Worm (Caenorhabditis elegans): Measurements from ENCODE around the gene crh-1.

crh-1 gene

DNA sequence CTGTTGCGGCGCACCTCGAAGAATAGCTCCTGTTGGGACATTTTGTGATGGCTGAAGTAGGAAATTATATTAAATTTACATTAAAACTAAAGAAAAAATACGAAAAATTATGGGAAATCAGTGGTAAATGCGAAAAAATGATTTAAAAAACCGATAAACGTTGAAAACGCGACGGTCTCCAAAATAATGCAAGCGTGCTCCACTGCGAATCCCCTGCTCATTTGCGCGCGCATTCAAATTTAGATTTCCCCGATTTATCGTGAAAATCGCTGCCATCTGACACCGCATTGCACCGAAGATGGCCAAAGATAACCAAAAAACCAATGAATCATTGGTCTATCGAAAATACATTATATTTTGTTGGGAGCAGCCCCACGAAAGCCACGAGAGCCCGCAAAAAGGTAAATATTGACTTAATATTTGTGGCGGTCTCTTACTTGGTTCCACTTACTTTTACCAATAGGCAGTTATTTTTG lies 61.9 kb downstream of the crh-1 start, which contains the start of the genes elb-1 and Y41C4A.11 (continued):
- TF ChIP-seq hpl-2 (GFP tag; optimal IDR thresholded peaks at IDR 0.05) (no peak), aha-1 (tag; optimal IDR thresholded peaks at IDR 0.05) (no peak), nhr-77 (tag; optimal IDR thresholded peaks at IDR 0.05) (peak; percentile 92), mab-9 (GFP tag; IDR thresholded peaks at IDR 0.05) (0 out of 2 replicates have a peak, but pooled peaks have one; percentile 47), ceh-90 (tag; optimal IDR thresholded peaks at IDR 0.05) (no peak), F16B12.6 (tag; optimal IDR thresholded peaks at IDR 0.05) (peak; percentile 70), nhr-84 (tag; optimal IDR thresholded peaks at IDR 0.05) (no peak), alr-1 (tag; optimal IDR thresholded peaks at IDR 0.05; ENCODE audit: borderline replicate concordance) (no peak), xbp-1 (tag; optimal IDR thresholded peaks at IDR 0.05) (peak; percentile 76), tbx-2 (tag; optimal IDR thresholded peaks at IDR 0.05) (peak; percentile 84), unc-86 (tag; optimal IDR thresholded peaks at IDR 0.05) (peak; percentile 60), sup-37 (GFP tag; optimal IDR thresholded peaks at IDR 0.05) (no peak), lir-3 (tag; optimal IDR thresholded peaks at IDR 0.05; ENCODE audit: poor library complexity) (no peak), fos-1 (tag; optimal IDR thresholded peaks at IDR 0.05) (peak; percentile 56), ces-1 (GFP tag; optimal IDR thresholded peaks at IDR 0.05) (no peak), sptf-1 (tag; optimal IDR thresholded peaks at IDR 0.05) (no peak), nhr-11 (tag; optimal IDR thresholded peaks at IDR 0.05) (no peak), tlp-1 (tag; optimal IDR thresholded peaks at IDR 0.05) (no peak), C34B4.2 (tag; optimal IDR thresholded peaks at IDR 0.05) (no peak), ceh-82 (tag; optimal IDR thresholded peaks at IDR 0.05) (peak; percentile 27 to 86 (median 59)), efl-3 (GFP tag; optimal IDR thresholded peaks at IDR 0.05) (no peak), ztf-11 (tag; optimal IDR thresholded peaks at IDR 0.05) (peak in 1 of 2 experiments; percentile 19), vab-15 (tag; optimal IDR thresholded peaks at IDR 0.05) (no peak), hlh-17 (GFP tag; optimal IDR thresholded peaks at IDR 0.05; ENCODE audit: borderline replicate concordance) (no peak), zag-1 (tag; optimal IDR thresholded peaks at IDR 0.05) (no peak), mdl-1 (tag; optimal IDR thresholded peaks at IDR 0.05) (peak in 1 of 2 experiments; percentile 58), dsc-1 (tag; optimal IDR thresholded peaks at IDR 0.05) (peak; percentile 71), lin-15B (tag; optimal IDR thresholded peaks at IDR 0.05) (peak; percentile 65), pax-3 (tag; optimal IDR thresholded peaks at IDR 0.05) (peak; percentile 68), lin-13 (GFP tag; optimal IDR thresholded peaks at IDR 0.05) (peak; percentile 49), pqm-1 (tag; optimal IDR thresholded peaks at IDR 0.05) (no peak), sox-4 (tag; optimal IDR thresholded peaks at IDR 0.05) (no peak), swsn-7 (tag; optimal IDR thresholded peaks at IDR 0.05) (peak; percentile 73), unc-30 (tag; optimal IDR thresholded peaks at IDR 0.05) (no peak), nhr-85 (tag) (peak; percentile 83), ama-1 (optimal IDR thresholded peaks at IDR 0.05) (no peak), lin-14 (GFP tag; optimal IDR thresholded peaks at IDR 0.05) (no peak), nhr-20 (tag; optimal IDR thresholded peaks at IDR 0.05) (peak; percentile 80), Y116A8C.19 (tag; optimal IDR thresholded peaks at IDR 0.05; ENCODE audit: borderline replicate concordance) (no peak)

DNA sequence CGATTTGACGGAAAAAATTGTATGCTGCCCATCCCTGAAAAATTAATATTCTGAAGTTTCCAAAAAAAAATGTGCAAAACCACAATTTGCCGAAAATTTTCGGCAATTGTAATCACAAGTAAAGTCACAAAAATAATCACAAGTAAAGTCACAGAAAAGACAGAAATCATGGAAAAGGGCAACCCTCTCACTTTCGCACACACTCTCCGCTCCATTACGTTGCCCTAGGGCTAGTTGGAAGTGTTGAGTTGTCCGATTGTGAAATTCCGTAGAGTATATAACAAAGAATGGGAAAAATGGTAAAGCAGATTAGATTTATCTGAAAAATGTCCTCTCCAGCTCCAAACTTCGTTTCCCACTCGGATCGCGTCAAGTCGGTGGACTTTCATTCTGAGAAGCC lies 63.8 kb downstream of the crh-1 start, which contains the start of gene Y41C4A.32:
Gene Y41C4A.32 (plus strand): TSS at position 302 of the 400 bp plus-strand sequence.
- no peak for TF ChIP-seq efl-1 (optimal IDR thresholded peaks at IDR 0.05)
- TF ChIP-seq efl-1 (GFP tag; optimal IDR thresholded peaks at IDR 0.05 in 1 of 2) = peak; percentile 20 to 91
- peak; percentile 33 for TF ChIP-seq skn-1 (tag; optimal IDR thresholded peaks at IDR 0.05)
- TF ChIP-seq irx-1 (tag; optimal IDR thresholded peaks at IDR 0.05) = no peak

All from whole organism, L1 larva.